Fruit fly (Drosophila melanogaster): ENCODE measurements around the gene Ilp2.

The Ilp2 gene

DNA sequence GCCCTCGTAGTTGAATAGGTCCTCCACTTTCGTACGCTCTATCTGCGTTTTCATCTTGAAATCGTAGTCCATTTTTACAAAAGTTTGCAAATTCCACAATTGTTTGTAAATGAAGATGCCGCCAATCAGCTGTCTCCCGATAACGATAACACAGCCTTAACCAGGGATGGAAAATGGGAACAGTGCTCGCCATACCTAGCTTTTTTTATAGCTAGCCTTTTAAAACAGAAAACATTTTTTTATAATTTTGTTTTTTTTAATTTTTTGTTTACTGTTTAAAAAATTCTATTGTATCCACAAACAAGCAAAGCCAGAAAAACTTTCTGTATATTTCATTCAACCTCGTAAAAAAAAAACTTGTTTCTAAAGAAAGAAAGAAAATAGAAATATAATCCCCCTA is 39.0 kb downstream of the Ilp2 start, which contains the start of gene Cdk8 (continued):
- no peak for TF ChIP-seq croc (GFP tag; conservative IDR thresholded peaks at IDR 0.05)
- peak in 1 of 2 experiments; percentile 47 for TF ChIP-seq bsh (GFP tag; optimal IDR thresholded peaks at IDR 0.05)
- TF ChIP-seq CG1603 (tag; optimal IDR thresholded peaks at IDR 0.05) = no peak
- no peak for TF ChIP-seq ken (GFP tag; IDR thresholded peaks at IDR 0.05)
- no peak for TF ChIP-seq fd102C (GFP tag; optimal IDR thresholded peaks at IDR 0.05)
- TF ChIP-seq jing (GFP tag; optimal IDR thresholded peaks at IDR 0.05) = no peak
- TF ChIP-seq CG2120 (GFP tag; optimal IDR thresholded peaks at IDR 0.05) = peak; percentile 71
- TF ChIP-seq bigmax (GFP tag; optimal IDR thresholded peaks at IDR 0.05) = no peak
- no peak for TF ChIP-seq ttk (GFP tag; IDR thresholded peaks at IDR 0.05)
- TF ChIP-seq CG14441 (GFP tag; IDR thresholded peaks at IDR 0.05) = no peak
- no peak for TF ChIP-seq fru (optimal IDR thresholded peaks at IDR 0.05)
- TF ChIP-seq lmd (GFP tag; IDR thresholded peaks at IDR 0.05) = no peak; the same call in 1 of the 2 replicates
- 0 out of 2 replicates have a peak, but pooled peaks have one; percentile 27 for TF ChIP-seq rib (GFP tag; IDR thresholded peaks at IDR 0.05)
- no peak for TF ChIP-seq gce (GFP tag; IDR thresholded peaks at IDR 0.05)
- peak; percentile 34 for TF ChIP-seq CG9817 (tag; optimal IDR thresholded peaks at IDR 0.05)
- no peak for TF ChIP-seq CG11085 (GFP tag; IDR thresholded peaks at IDR 0.05)
- no peak for TF ChIP-seq lola (GFP tag; optimal IDR thresholded peaks at IDR 0.05)
- TF ChIP-seq Deaf1 (tag; optimal IDR thresholded peaks at IDR 0.05) = no peak
- no peak for TF ChIP-seq CG10431 (GFP tag; optimal IDR thresholded peaks at IDR 0.05)
- no peak for TF ChIP-seq exex (tag; optimal IDR thresholded peaks at IDR 0.05)
- TF ChIP-seq CoRest (tag; optimal IDR thresholded peaks at IDR 0.05) = peak; percentile 40
- 0 out of 3 replicates have a peak, but pooled peaks have one; percentile 33 for TF ChIP-seq CG11695 (GFP tag; IDR thresholded peaks at IDR 0.05)
- TF ChIP-seq BtbVII (GFP tag; optimal IDR thresholded peaks at IDR 0.05) = no peak
- no peak for TF ChIP-seq odd (GFP tag; optimal IDR thresholded peaks at IDR 0.05)
- peak; percentile 69 for TF ChIP-seq CG2712 (tag; optimal IDR thresholded peaks at IDR 0.05)
- TF ChIP-seq Awh (GFP tag; IDR thresholded peaks at IDR 0.05) = no peak
- TF ChIP-seq CG7745 (tag; optimal IDR thresholded peaks at IDR 0.05) = no peak
- no peak for TF ChIP-seq Rx (GFP tag; IDR thresholded peaks at IDR 0.05)
- no peak for TF ChIP-seq Eip74EF (GFP tag; optimal IDR thresholded peaks at IDR 0.05)
- TF ChIP-seq CG8089 (GFP tag; optimal IDR thresholded peaks at IDR 0.05) = no peak
- no peak for TF ChIP-seq crc (GFP tag; optimal IDR thresholded peaks at IDR 0.05)
- no peak for TF ChIP-seq z (GFP tag; IDR thresholded peaks at IDR 0.05)
- no peak for TF ChIP-seq cwo (GFP tag; optimal IDR thresholded peaks at IDR 0.05)
- TF ChIP-seq ewg (GFP tag; optimal IDR thresholded peaks at IDR 0.05) = no peak
- TF ChIP-seq dati (GFP tag; IDR thresholded peaks at IDR 0.05) = no peak
- TF ChIP-seq maf-S (GFP tag; optimal IDR thresholded peaks at IDR 0.05) = no peak
- no peak; the same call in 1 of the 2 replicates for TF ChIP-seq Bgb (GFP tag; IDR thresholded peaks at IDR 0.05; ENCODE audit: partially characterized antibody)
- no peak for TF ChIP-seq gfzf (GFP tag; optimal IDR thresholded peaks at IDR 0.05)
- no peak for TF ChIP-seq CG18599 (GFP tag; optimal IDR thresholded peaks at IDR 0.05)
- TF ChIP-seq peb (GFP tag; IDR thresholded peaks at IDR 0.05) = no peak
- no peak for TF ChIP-seq CG16863 (GFP tag; optimal IDR thresholded peaks at IDR 0.05)
- TF ChIP-seq pan (optimal IDR thresholded peaks at IDR 0.05) = no peak
- peak in 1 of 2 experiments; percentile 31 for TF ChIP-seq pan (GFP tag; optimal IDR thresholded peaks at IDR 0.05 in 1 of 2, IDR thresholded peaks at IDR 0.05 in 1 of 2)
- TF ChIP-seq CG1233 (GFP tag; optimal IDR thresholded peaks at IDR 0.05) = no peak
- no peak for TF ChIP-seq salm (tag; optimal IDR thresholded peaks at IDR 0.05)
- TF ChIP-seq HLH4C (GFP tag; IDR thresholded peaks at IDR 0.05; ENCODE audit: partially characterized antibody) = no peak
- no peak; the same call in 2 of the 3 replicates for TF ChIP-seq CG14050 (GFP tag; IDR thresholded peaks at IDR 0.05)
- TF ChIP-seq pzg (GFP tag; optimal IDR thresholded peaks at IDR 0.05) = peak; percentile 47
- no peak for TF ChIP-seq CG2875 (GFP tag; optimal IDR thresholded peaks at IDR 0.05)
- no peak for TF ChIP-seq CG30431 (GFP tag; optimal IDR thresholded peaks at IDR 0.05)
- TF ChIP-seq Poxn (GFP tag; IDR thresholded peaks at IDR 0.05) = no peak
